Fruit fly (Drosophila melanogaster): Measurements from ENCODE around the gene CG43401.

The CG43401 gene

dm6 chr2L:1428290-1428689 is at the start of gene CG43401:
Gene CG43401, plus strand, starts transcription at chr2L:1428474.
- TF ChIP-seq CG17801 (GFP tag; optimal IDR thresholded peaks at IDR 0.05; ENCODE audit: partially characterized antibody) = no peak

DNA sequence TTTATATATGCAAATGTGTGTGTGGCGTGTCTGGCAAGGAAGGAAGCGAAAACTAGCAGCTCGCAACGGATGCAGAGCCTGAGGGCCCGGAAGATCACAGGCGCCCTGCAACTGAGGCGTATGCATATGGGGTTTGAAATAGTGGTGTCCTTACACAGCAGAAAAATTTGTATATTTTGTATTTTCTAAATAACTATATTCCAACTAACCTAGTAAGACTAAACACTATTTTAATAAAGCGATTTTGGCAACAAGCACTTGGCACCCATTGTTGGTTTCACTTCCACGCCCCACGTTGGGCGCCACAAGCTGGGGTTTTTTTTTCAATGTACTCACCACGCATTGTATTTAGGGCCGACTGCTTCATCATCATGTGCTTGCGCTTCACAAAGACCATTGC is 41.8 kb upstream of the CG43401 start:
- TF ChIP-seq CG17801 (GFP tag; optimal IDR thresholded peaks at IDR 0.05; ENCODE audit: partially characterized antibody) = no peak

DNA sequence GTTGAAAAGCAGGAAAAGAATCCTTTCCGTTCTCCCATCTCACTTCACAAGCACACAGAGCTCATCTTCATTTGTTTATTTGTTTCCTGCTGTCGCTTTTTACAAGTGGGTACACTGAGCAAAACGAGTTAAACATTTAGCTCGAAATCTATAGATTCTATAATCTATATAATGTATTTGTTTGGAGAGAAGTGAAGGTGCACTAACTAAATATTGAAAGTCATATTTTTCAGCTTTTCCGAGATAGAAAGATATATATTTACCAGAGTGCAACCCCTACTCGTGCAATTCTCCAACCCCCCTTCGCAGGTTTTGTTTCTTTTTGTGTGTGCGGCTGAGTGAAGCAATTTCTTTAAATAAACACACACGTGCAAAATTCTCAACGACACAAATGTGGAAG is 40.5 kb upstream of the CG43401 start:
- TF ChIP-seq CG17801 (GFP tag; optimal IDR thresholded peaks at IDR 0.05; ENCODE audit: partially characterized antibody) = no peak

dm6 chr2L:1390271-1390670 is 38.0 kb upstream of the CG43401 start:
- TF ChIP-seq CG17801 (GFP tag; optimal IDR thresholded peaks at IDR 0.05; ENCODE audit: partially characterized antibody) = no peak

DNA sequence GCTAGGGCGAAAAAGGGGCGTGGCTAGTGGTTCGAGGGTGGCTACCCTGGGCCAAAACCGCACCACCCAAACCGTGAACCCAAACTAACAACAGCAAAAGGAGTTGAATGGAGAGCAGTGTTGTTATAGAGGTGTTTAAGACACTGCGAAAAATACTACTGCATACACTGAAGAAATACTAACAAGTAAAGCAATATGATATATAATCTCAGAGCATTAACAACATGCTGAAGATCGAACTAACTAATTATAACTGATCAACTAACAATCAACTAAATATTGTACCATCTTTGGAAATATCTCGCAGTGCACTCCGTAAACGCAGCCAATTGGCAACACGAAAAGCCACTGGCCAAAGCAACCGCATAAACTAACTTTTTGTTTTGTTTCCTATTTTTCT is 34.7 kb upstream of the CG43401 start:
- no peak for TF ChIP-seq CG17801 (GFP tag; optimal IDR thresholded peaks at IDR 0.05; ENCODE audit: partially characterized antibody)

dm6 chr2L:1399434-1399833 is 28.8 kb upstream of the CG43401 start:
- no peak for TF ChIP-seq CG17801 (GFP tag; optimal IDR thresholded peaks at IDR 0.05; ENCODE audit: partially characterized antibody)

dm6 chr2L:1402728-1403127 is 25.5 kb upstream of the CG43401 start:
- TF ChIP-seq CG17801 (GFP tag; optimal IDR thresholded peaks at IDR 0.05; ENCODE audit: partially characterized antibody) = no peak

DNA sequence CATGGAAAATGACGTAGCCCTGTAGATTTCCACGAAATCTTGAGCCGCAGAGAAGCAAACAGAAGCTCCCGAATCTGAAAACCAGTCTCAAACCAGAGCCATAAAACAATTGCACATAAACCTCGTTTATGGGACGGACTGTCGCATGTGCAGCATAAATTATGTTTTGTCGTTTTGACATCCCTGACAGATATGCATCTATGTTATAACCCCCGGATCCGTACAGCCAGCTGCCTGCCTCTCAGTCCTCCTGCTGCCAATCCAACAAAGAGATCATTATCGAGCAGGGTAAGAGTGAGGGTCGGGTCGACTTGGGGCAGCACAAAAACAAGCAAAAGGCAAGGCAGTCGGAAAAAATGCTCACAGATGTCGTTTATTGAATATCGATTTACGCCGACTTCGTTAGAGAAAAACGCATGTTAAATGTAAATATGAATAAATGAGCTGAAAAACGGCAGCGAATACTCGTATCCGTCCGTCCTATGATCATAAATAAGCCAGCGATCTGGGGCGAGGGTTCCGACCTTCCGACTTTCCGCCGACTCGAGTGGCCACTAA is 23.3 kb upstream of the CG43401 start:
- no peak for TF ChIP-seq CG17801 (GFP tag; optimal IDR thresholded peaks at IDR 0.05; ENCODE audit: partially characterized antibody)

- no peak for TF ChIP-seq CG17801 (GFP tag; optimal IDR thresholded peaks at IDR 0.05; ENCODE audit: partially characterized antibody)
Measured at dm6 chr2L:1405573-1405972, 22.7 kb upstream of the CG43401 start.

DNA sequence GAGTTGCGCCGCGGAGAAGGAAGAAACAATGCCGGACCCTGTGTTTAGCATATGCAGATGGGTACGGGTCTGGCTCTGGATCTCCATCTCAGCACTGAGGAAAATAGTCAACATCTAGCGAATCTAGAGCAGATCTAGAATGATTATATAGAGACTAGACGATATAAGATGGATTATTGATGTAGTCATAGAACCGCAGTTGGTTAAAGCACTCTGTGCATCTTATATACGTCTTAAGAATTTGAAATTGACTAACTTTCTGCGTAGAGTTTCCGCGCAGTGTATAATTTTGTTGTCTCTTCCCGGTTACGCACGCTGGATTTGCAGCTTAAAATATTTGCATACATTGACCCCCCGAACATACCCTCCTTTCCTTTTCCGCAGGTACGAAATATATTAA is 18.6 kb upstream of the CG43401 start:
- TF ChIP-seq CG17801 (GFP tag; optimal IDR thresholded peaks at IDR 0.05; ENCODE audit: partially characterized antibody) = no peak

- no peak for TF ChIP-seq CG17801 (GFP tag; optimal IDR thresholded peaks at IDR 0.05; ENCODE audit: partially characterized antibody)
Measured at dm6 chr2L:1410780-1411625, 17.3 kb upstream of the CG43401 start.

DNA sequence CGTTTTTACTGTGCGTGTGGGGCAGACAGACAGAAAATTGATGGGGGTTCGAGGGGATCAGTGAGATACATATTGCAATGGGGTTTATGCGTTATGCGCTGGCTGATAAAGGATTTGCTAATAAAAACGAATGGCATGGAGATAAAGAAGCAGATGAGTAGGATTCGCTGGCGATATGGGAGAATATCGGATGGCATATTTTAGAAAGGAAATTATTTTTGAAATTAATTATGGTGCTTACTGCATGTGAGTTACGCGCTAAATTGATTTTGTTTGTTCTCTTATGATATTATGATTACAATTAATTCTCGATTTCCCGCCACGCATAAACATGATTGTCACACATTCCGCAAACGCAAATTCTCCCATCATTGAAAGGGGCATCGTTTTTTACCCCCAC is 15.6 kb upstream of the CG43401 start:
- no peak for TF ChIP-seq CG17801 (GFP tag; optimal IDR thresholded peaks at IDR 0.05; ENCODE audit: partially characterized antibody)

DNA sequence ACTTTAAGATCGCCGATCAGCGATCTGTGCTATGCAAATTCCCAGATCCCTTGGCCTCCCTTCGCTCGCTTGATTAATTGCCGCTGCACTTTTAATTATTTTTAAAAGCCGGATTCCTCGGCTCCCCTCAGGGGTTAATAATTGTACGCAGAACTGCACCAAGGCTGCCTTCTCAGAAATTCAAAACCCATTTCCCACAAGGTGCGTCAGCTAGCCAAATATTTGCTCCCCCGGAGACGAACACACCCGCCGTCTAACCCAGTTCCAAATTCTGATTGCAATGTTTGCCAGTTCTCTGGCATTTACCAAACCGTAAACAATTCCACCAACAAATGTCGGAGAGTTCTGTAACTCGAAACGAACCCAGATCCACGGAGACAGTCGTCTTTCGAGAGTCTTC is 14.3 kb upstream of the CG43401 start:
- no peak for TF ChIP-seq CG17801 (GFP tag; optimal IDR thresholded peaks at IDR 0.05; ENCODE audit: partially characterized antibody)

DNA sequence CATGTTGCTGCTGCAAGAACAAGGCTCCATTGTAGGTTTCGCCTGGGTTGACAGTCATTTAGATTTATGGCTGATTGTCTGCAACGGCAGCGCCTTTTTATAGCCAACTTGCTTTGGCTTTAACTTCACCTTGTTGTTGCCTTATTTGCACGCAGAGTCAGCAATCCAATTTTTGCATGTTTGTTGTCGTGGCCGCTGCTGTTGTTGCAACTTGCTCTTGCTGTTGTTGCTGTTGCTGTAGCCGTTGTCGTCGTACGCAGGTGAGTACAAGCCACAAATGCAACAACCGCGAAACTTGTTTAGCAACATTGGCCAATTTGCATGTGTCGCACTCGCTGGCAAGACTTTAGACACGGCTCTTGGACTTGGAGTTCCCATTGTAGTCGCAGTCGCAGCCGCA is 12.7 kb upstream of the CG43401 start:
- TF ChIP-seq CG17801 (GFP tag; optimal IDR thresholded peaks at IDR 0.05; ENCODE audit: partially characterized antibody) = no peak

DNA sequence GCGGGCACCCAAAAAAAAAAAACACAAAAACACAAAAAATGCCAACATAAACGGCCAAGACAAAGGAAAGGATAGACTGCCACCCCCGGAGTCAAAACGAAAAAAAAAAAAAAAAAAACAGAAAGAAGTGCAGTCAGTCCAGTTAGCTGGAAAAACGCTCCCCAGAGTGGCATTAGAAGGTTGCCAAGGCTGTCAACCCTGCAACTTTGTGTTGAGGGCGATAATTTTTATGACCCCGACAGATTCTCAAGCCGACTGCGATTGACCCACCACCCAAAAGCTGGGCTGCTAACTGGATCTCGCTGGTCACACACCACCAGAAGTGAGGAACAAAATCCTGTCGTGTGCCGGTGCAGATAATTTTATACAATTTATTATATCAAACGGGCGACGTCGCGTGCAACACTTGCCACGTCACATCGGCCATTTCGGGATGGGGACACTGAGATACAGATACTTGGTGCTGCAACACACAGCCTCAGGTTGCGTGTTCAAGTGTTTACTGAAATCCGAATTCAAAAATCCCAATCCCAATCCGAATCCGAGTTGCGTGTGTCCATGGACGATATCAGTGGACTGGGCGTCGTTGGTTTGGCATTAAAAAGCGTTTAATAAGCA is 10.0 kb upstream of the CG43401 start:
- TF ChIP-seq CG17801 (GFP tag; optimal IDR thresholded peaks at IDR 0.05; ENCODE audit: partially characterized antibody) = no peak

DNA sequence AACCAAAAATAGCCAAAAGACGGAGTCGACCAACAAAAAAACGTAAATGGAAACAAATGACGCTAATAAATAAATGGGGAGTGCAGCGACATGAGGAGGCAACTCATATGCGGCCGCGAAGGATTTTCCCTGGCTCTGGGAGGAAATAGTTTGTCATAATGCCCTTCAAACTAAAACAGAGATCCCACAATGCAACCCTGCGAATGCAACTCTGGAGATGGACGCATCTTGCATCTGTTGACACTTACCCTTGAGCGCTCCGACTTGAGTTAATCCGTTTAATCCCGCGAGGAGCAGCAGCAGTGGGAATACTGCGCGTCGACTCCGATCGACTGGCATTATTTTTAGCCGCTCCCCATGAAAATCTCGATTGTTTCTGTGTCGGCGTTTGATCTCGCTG is 8.6 kb upstream of the CG43401 start:
- no peak for TF ChIP-seq CG17801 (GFP tag; optimal IDR thresholded peaks at IDR 0.05; ENCODE audit: partially characterized antibody)

All from ovary, adult (tissue).